Fruit fly (Drosophila melanogaster) whole organism: Measurements from ENCODE around the gene CG34056.

Experiments
- CG8478 ChIP-seq: fragments of >200 bp; optimal IDR thresholded peaks from 2 replicates; lab custom pipeline; 2018; ENCODE audit warnings: inconsistent platforms
- Dll ChIP-seq: fragments of >200 bp; optimal IDR thresholded peaks from 2 replicates; lab custom pipeline; 2017
- EcR ChIP-seq, 2 experiments: fragments of >200 bp; optimal IDR thresholded peaks; 2 replicates each; lab custom pipeline; 2017; ENCODE audit warnings: missing biosample characterization in 2 of 2, missing genetic modification characterization in 2 of 2, missing genetic modification reagents in 2 of 2
- pan ChIP-seq: fragments of >200 bp; optimal IDR thresholded peaks from 2 replicates; lab custom pipeline; 2017
- usp ChIP-seq: fragments of >200 bp; optimal IDR thresholded peaks from 2 replicates; lab custom pipeline; 2017; ENCODE audit warnings: missing biosample characterization, missing genetic modification characterization, mixed read lengths

DNA sequence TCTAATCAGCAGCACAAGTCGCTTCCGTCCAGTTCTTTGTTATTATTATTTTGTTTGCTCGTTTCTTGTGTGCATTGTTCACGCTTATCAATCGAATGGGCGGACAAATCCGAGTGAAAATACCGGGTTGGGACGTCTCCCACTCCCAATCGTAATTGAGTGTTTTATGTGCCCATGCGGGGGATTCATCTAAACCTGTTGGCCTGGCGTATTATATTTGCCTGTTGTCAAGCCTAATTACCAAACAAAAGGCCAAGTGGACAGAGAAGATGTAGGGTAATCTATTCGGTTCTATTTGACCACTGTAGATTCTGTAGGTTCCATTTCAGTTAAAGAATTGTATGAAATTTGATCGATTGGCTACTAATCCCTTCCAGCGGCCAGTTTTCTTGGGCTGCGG lies 19.7 kb upstream of the CG34056 start:
- no peak for TF ChIP-seq Dll (lab: Kevin White, UChicago)
- no peak for TF ChIP-seq CG8478
- TF ChIP-seq pan (lab: Kevin White, UChicago) = no peak
- TF ChIP-seq EcR (GFP tag; optimal IDR thresholded peaks at IDR 0.05; lab: Kevin White, UChicago) = no peak
- TF ChIP-seq usp (GFP tag; lab: Kevin White, UChicago) = no peak
